Fruit fly (Drosophila melanogaster) whole organism, adult: Measurements from ENCODE around the gene Nep6.

Experiments used
- CG33017 ChIP-seq: fragments of 200-800 bp; sonication (Bioruptor generic); optimal IDR thresholded peaks from 2 replicates; lab custom pipeline; 2018; ENCODE audit warnings: missing biosample characterization, mild to moderate bottlenecking, missing genetic modification characterization, moderate library complexity
- cnc ChIP-seq, 2 experiments: fragments of >200 bp; optimal IDR thresholded peaks; 2 replicates each; lab custom pipeline; 2017
- kay ChIP-seq: fragments of 200-800 bp; sonication (Bioruptor generic); peaks from one replicate; lab custom pipeline; 2016; ENCODE audit warnings: missing biosample characterization, missing genetic modification characterization, borderline replicate concordance

- TF ChIP-seq kay (GFP tag; lab: Kevin White, UChicago) (no peak), cnc (optimal IDR thresholded peaks at IDR 0.05; lab: Kevin White, UChicago) (no peak), CG33017 (tag; lab: Kevin White, UChicago) (no peak)
Measured at dm6 chrX:12753602-12754347, 47.7 kb upstream of the Nep6 start.
